Comparison of ENCODE assay signal across 3 fruit fly cellular contexts in the genomic region with DNA sequence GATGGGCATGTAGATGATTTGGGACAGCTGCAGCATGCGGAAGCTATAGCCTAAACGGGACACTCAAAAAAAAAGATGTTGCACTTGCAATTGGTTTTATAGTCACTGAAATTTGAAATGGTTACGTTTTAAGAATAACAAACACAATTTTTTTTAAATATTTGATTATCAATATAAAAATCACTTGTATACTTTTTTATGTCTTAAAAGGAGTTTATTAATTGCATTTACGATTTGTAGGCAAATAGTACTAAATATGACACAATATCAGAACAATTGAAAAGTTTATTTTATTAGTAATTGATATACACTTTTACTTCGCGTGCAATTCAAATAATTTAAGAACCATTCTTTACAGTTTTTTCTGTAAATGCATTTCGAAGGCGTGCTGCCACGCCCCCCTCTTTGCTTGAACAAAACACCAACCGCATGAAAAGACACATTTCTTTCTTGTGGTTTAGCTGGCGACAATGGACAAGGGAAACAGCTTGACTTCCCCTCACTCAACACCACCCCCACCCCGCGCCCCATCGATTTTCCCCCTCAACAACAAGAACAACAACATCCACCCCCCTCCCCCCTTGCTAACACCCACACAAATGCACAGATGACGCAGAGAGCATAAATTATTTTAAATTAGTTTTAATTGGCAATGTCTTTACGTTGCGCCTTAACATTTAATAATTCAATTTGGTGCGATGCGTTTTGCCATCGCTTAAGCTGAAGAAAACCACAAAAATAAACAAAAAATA.
TF ChIP-seq lines count a peak whose summit lies in the region.

No protein-coding gene starts in this region.

- no peak for TF ChIP-seq CTCF in whole organism, embryonic (GFP tag; optimal IDR thresholded peaks at IDR 0.05; lab: Kevin White, UChicago)

TF ChIP-seq in whole organism, embryonic, 481 proteins besides CTCF, POLR2A, EP300 and RAD21 (continues in another document):
- TF ChIP-seq Dp (GFP tag; optimal IDR thresholded peaks at IDR 0.05; lab: Kevin White, UChicago) (no peak), nmo (GFP tag; optimal IDR thresholded peaks at IDR 0.05; lab: Kevin White, UChicago) (peak; percentile 3), CG9817 (tag; optimal IDR thresholded peaks at IDR 0.05; lab: Kevin White, UChicago) (no peak), CG7556 (GFP tag; optimal IDR thresholded peaks at IDR 0.05; lab: Kevin White, UChicago) (peak; percentile 1), Tbp (GFP tag; optimal IDR thresholded peaks at IDR 0.05; lab: Kevin White, UChicago) (no peak), Eip74EF (GFP tag; optimal IDR thresholded peaks at IDR 0.05; lab: Kevin White, UChicago) (no peak), CG17568 (GFP tag; optimal IDR thresholded peaks at IDR 0.05; lab: Kevin White, UChicago) (no peak), CG43689 (GFP tag; IDR thresholded peaks at IDR 0.05; lab: Robert Waterston, UW) (no peak), sima (GFP tag; optimal IDR thresholded peaks at IDR 0.05; lab: Kevin White, UChicago) (no peak), CG17359 (tag; optimal IDR thresholded peaks at IDR 0.05; lab: Kevin White, UChicago) (peak; percentile 29), Ravus (GFP tag; IDR thresholded peaks at IDR 0.05; lab: Robert Waterston, UW) (no peak), CG3407 (GFP tag; optimal IDR thresholded peaks at IDR 0.05; lab: Kevin White, UChicago) (no peak), gce (GFP tag; IDR thresholded peaks at IDR 0.05; lab: Robert Waterston, UW) (no peak), onecut (GFP tag; IDR thresholded peaks at IDR 0.05; lab: Robert Waterston, UW) (peak; percentile 66), chm (GFP tag; IDR thresholded peaks at IDR 0.05; lab: Robert Waterston, UW) (no peak), gcm2 (GFP tag; optimal IDR thresholded peaks at IDR 0.05; lab: Kevin White, UChicago) (no peak), CG4730 (GFP tag; IDR thresholded peaks at IDR 0.05; lab: Robert Waterston, UW) (no peak), crol (GFP tag; IDR thresholded peaks at IDR 0.05; lab: Robert Waterston, UW) (peak; percentile 91), CG18262 (tag; optimal IDR thresholded peaks at IDR 0.05; lab: Kevin White, UChicago) (peak; percentile 59), yki (optimal IDR thresholded peaks at IDR 0.05; lab: Kevin White, UChicago) (no peak), sens (GFP tag; lab: Kevin White, UChicago) (peak; percentile 83), ems (GFP tag; optimal IDR thresholded peaks at IDR 0.05; lab: Kevin White, UChicago) (no peak), chinmo (GFP tag; IDR thresholded peaks at IDR 0.05; lab: Robert Waterston, UW; ENCODE audit: partially characterized antibody) (no peak), dm (GFP tag; optimal IDR thresholded peaks at IDR 0.05; lab: Kevin White, UChicago) (no peak), HmgD (GFP tag; optimal IDR thresholded peaks at IDR 0.05; lab: Kevin White, UChicago) (no peak), CG7372 (GFP tag; IDR thresholded peaks at IDR 0.05; lab: Robert Waterston, UW) (no peak), Pdp1 (GFP tag; optimal IDR thresholded peaks at IDR 0.05; lab: Kevin White, UChicago) (no peak), unpg (GFP tag; optimal IDR thresholded peaks at IDR 0.05; lab: Kevin White, UChicago) (no peak), CG10979 (tag; optimal IDR thresholded peaks at IDR 0.05; lab: Kevin White, UChicago) (peak; percentile 70)

TF ChIP-seq in whole organism, prepupa, 60 proteins besides CTCF, POLR2A, EP300 and RAD21:
- TF ChIP-seq Blimp-1 (GFP tag; optimal IDR thresholded peaks at IDR 0.05; lab: Kevin White, UChicago): no peak
- TF ChIP-seq CG15336 (GFP tag; IDR thresholded peaks at IDR 0.05; lab: Robert Waterston, UW): peak; percentile 38; the same call in 1 of the 2 replicates
- no peak for TF ChIP-seq Met (GFP tag; optimal IDR thresholded peaks at IDR 0.05; lab: Kevin White, UChicago)
- TF ChIP-seq CG4318 (GFP tag; optimal IDR thresholded peaks at IDR 0.05; lab: Kevin White, UChicago): no peak
- TF ChIP-seq CG32006 (GFP tag; optimal IDR thresholded peaks at IDR 0.05; lab: Kevin White, UChicago): peak; percentile 25
- peak; percentile 41 for TF ChIP-seq Eip78C (GFP tag; lab: Kevin White, UChicago)
TF ChIP-seq in whole organism, prepupa: peak in this region for 3.

TF ChIP-seq in whole organism, pupa, 21 proteins besides CTCF, POLR2A, EP300 and RAD21:
- TF ChIP-seq CG14655 (GFP tag; optimal IDR thresholded peaks at IDR 0.05; lab: Kevin White, UChicago): peak; percentile 14
- TF ChIP-seq CG34367 (tag; optimal IDR thresholded peaks at IDR 0.05; lab: Kevin White, UChicago): no peak
